Fruit fly (Drosophila melanogaster) whole organism, embryonic: ENCODE measurements around the gene CG7518.
A peak's percentile ranks its signal among the peaks of the same experiment; 100 is the strongest.

ENCODE experiments used
- CG10209 ChIP-seq: fragments of 200-800 bp; sonication (Bioruptor generic); optimal IDR thresholded peaks from 3 replicates; lab custom pipeline; 2017; ENCODE audit warnings: missing biosample characterization, mild to moderate bottlenecking, missing genetic modification characterization, missing genetic modification reagents
- CG10267 ChIP-seq: fragments of 200-800 bp; sonication (Bioruptor generic); optimal IDR thresholded peaks from 2 replicates; lab custom pipeline; 2018; ENCODE audit warnings: missing biosample characterization, mild to moderate bottlenecking, missing genetic modification characterization, moderate library complexity
- CG10654 ChIP-seq: fragments of 200-800 bp; sonication (Bioruptor generic); optimal IDR thresholded peaks from 2 replicates; lab custom pipeline; 2016; ENCODE audit warnings: missing biosample characterization, missing genetic modification characterization
- CG12942 ChIP-seq: fragments of 200-800 bp; sonication (Bioruptor generic); optimal IDR thresholded peaks from 3 replicates; lab custom pipeline; 2016; ENCODE audit warnings: missing biosample characterization, missing genetic modification characterization
- CG13123 ChIP-seq: fragments of 200-800 bp; sonication (Bioruptor generic); optimal IDR thresholded peaks from 2 replicates; lab custom pipeline; 2016; ENCODE audit warnings: missing biosample characterization, missing genetic modification characterization
- CG13287 ChIP-seq: fragments of 200-800 bp; sonication (Bioruptor generic); IDR thresholded peaks from 2 replicates; pipeline ENCODE4 v1.3.6; 2022; ENCODE audit warnings: missing biosample characterization, missing genetic modification characterization; ENCODE audit not compliant: partially characterized antibody
- CG14710 ChIP-seq: fragments of 200-800 bp; sonication (Bioruptor generic); optimal IDR thresholded peaks from 3 replicates; lab custom pipeline; 2019; ENCODE audit warnings: missing biosample characterization, mild to moderate bottlenecking, missing genetic modification characterization, moderate library complexity
- CG15514 ChIP-seq: fragments of 200-800 bp; sonication (Bioruptor generic); optimal IDR thresholded peaks from 3 replicates; lab custom pipeline; 2017; ENCODE audit warnings: missing biosample characterization, missing genetic modification characterization, mild to moderate bottlenecking, moderate library complexity, missing genetic modification reagents
- CG17568 ChIP-seq: fragments of 200-800 bp; sonication (Bioruptor generic); optimal IDR thresholded peaks from 2 replicates; lab custom pipeline; 2018; ENCODE audit warnings: missing biosample characterization, mild to moderate bottlenecking, missing genetic modification characterization, moderate library complexity
- CG30020 ChIP-seq: fragments of 200-800 bp; optimal IDR thresholded peaks from 2 replicates; lab custom pipeline; 2019; ENCODE audit warnings: missing biosample characterization, mild to moderate bottlenecking, missing genetic modification characterization, moderate library complexity
- CG3163 ChIP-seq: fragments of 200-800 bp; sonication (Bioruptor generic); optimal IDR thresholded peaks from 3 replicates; lab custom pipeline; 2016; ENCODE audit warnings: missing biosample characterization, missing genetic modification characterization
- CG32772 ChIP-seq: fragments of 200-800 bp; sonication (Bioruptor generic); IDR thresholded peaks from 2 replicates; pipeline ENCODE4 v1.3.6; 2022; ENCODE audit warnings: missing biosample characterization, missing genetic modification characterization
- CG4360 ChIP-seq: fragments of 200-800 bp; sonication (Bioruptor generic); IDR thresholded peaks from 2 replicates; pipeline ENCODE4 v1.3.6; 2022; ENCODE audit warnings: missing biosample characterization, missing genetic modification characterization
- CG4424 ChIP-seq: fragments of 200-800 bp; sonication (Bioruptor generic); optimal IDR thresholded peaks from 3 replicates; lab custom pipeline; 2016; ENCODE audit warnings: missing biosample characterization, missing genetic modification characterization
- CG6175 ChIP-seq: fragments of 200-800 bp; sonication (Bioruptor generic); IDR thresholded peaks from 3 replicates; pipeline ENCODE4 v1.3.6; 2022; ENCODE audit warnings: missing biosample characterization, missing genetic modification characterization
- CG6689 ChIP-seq: fragments of 200-800 bp; sonication (Bioruptor generic); IDR thresholded peaks from 2 replicates; pipeline ENCODE4 v1.3.6; 2022; ENCODE audit warnings: missing biosample characterization, missing genetic modification characterization
- CG7556 ChIP-seq: fragments of 200-800 bp; sonication (Bioruptor generic); optimal IDR thresholded peaks from 2 replicates; lab custom pipeline; 2017; ENCODE audit warnings: missing biosample characterization, mild to moderate bottlenecking, missing genetic modification characterization
- CG8944 ChIP-seq: fragments of 200-800 bp; sonication (Bioruptor generic); optimal IDR thresholded peaks from 3 replicates; lab custom pipeline; 2016; ENCODE audit warnings: missing biosample characterization, missing genetic modification characterization
- CG9797 ChIP-seq: fragments of 200-800 bp; sonication (Bioruptor generic); optimal IDR thresholded peaks from 3 replicates; lab custom pipeline; 2018; ENCODE audit warnings: missing biosample characterization, mild to moderate bottlenecking, missing genetic modification characterization
- Chrac-16 ChIP-seq: fragments of 200-800 bp; sonication (Bioruptor generic); optimal IDR thresholded peaks from 3 replicates; lab custom pipeline; 2016; ENCODE audit warnings: missing biosample characterization, missing genetic modification characterization
- Dek ChIP-seq: fragments of 200-800 bp; sonication (Bioruptor generic); optimal IDR thresholded peaks from 3 replicates; lab custom pipeline; 2019; ENCODE audit warnings: missing biosample characterization, mild to moderate bottlenecking, missing genetic modification characterization, moderate library complexity
- Dip3 ChIP-seq: fragments of 200-800 bp; sonication (Bioruptor generic); optimal IDR thresholded peaks from 3 replicates; lab custom pipeline; 2016; ENCODE audit warnings: missing biosample characterization, missing genetic modification characterization
- E2f2 ChIP-seq: fragments of 200-800 bp; sonication (Bioruptor generic); IDR thresholded peaks from 2 replicates; pipeline ENCODE4 v1.3.6; 2022; ENCODE audit warnings: missing biosample characterization, missing genetic modification characterization
- Ets97D ChIP-seq: fragments of 200-800 bp; sonication (Bioruptor generic); optimal IDR thresholded peaks from 3 replicates; lab custom pipeline; 2016; ENCODE audit warnings: missing biosample characterization, missing genetic modification characterization
- HmgZ ChIP-seq: fragments of 200-800 bp; sonication (Bioruptor generic); optimal IDR thresholded peaks from 2 replicates; lab custom pipeline; 2018; ENCODE audit warnings: missing biosample characterization, mild to moderate bottlenecking, missing genetic modification characterization
- Hr78 ChIP-seq, 2 experiments: fragments of 200-800 bp in 1 of 2; fragments of >200 bp in 1 of 2; sonication (Bioruptor generic) in 1 of 2; optimal IDR thresholded peaks; 2 replicates each; lab custom pipeline; 2017 to 2019; ENCODE audit warnings: missing biosample characterization in 2 of 2, missing genetic modification characterization in 2 of 2, mild to moderate bottlenecking in 1 of 2, moderate library complexity in 1 of 2
- Lim3 ChIP-seq: fragments of 200-800 bp; sonication (Bioruptor generic); IDR thresholded peaks from 2 replicates; pipeline ENCODE4 v1.3.6; 2022; ENCODE audit warnings: missing biosample characterization, missing genetic modification characterization
- Med ChIP-seq: fragments of 200-800 bp; sonication (Bioruptor generic); peaks from one replicate; lab custom pipeline; 2016; ENCODE audit warnings: missing biosample characterization, missing genetic modification characterization, mild to moderate bottlenecking, inconsistent platforms, moderate library complexity
- Mes4 ChIP-seq: fragments of 200-800 bp; sonication (Bioruptor generic); optimal IDR thresholded peaks from 2 replicates; lab custom pipeline; 2016; ENCODE audit warnings: missing biosample characterization, missing genetic modification characterization
- PHDP ChIP-seq: fragments of 200-800 bp; sonication (Bioruptor generic); optimal IDR thresholded peaks from 3 replicates; lab custom pipeline; 2018; ENCODE audit warnings: missing biosample characterization, mild to moderate bottlenecking, missing genetic modification characterization, moderate library complexity
- Rfx ChIP-seq: fragments of 200-800 bp; sonication (Bioruptor generic); IDR thresholded peaks from 2 replicates; pipeline ENCODE4 v1.3.6; 2022; ENCODE audit warnings: missing biosample characterization, missing genetic modification characterization
- Xrp1 ChIP-seq: fragments of 200-800 bp; sonication (Bioruptor generic); IDR thresholded peaks from 2 replicates; pipeline ENCODE4 v1.3.6; 2022; ENCODE audit warnings: missing biosample characterization, missing genetic modification characterization
- ab ChIP-seq: fragments of 200-800 bp; sonication (Bioruptor generic); optimal IDR thresholded peaks from 2 replicates; lab custom pipeline; 2016; ENCODE audit warnings: missing biosample characterization, missing genetic modification characterization
- bigmax ChIP-seq: fragments of 200-800 bp; sonication (Bioruptor generic); optimal IDR thresholded peaks from 2 replicates; lab custom pipeline; 2018; ENCODE audit warnings: missing biosample characterization, mild to moderate bottlenecking, missing genetic modification characterization
- chm ChIP-seq: fragments of 200-800 bp; sonication (Bioruptor generic); IDR thresholded peaks from 2 replicates; pipeline ENCODE4 v1.3.6; 2022; ENCODE audit warnings: missing biosample characterization, missing genetic modification characterization
- gcm2 ChIP-seq: fragments of 200-800 bp; sonication (Bioruptor generic); optimal IDR thresholded peaks from 2 replicates; lab custom pipeline; 2016; ENCODE audit warnings: missing biosample characterization, missing genetic modification characterization
- hb ChIP-seq: fragments of 200-800 bp; sonication (Bioruptor generic); IDR thresholded peaks from 3 replicates; pipeline ENCODE4 v1.3.6; 2022; ENCODE audit warnings: missing biosample characterization, missing genetic modification characterization; ENCODE audit not compliant: partially characterized antibody
- lilli ChIP-seq: fragments of 200-800 bp; sonication (Bioruptor generic); optimal IDR thresholded peaks from 3 replicates; lab custom pipeline; 2016; ENCODE audit warnings: missing biosample characterization, missing genetic modification characterization
- nerfin-2 ChIP-seq: fragments of 200-800 bp; sonication (Bioruptor generic); IDR thresholded peaks from 2 replicates; pipeline ENCODE4 v1.3.6; 2022; ENCODE audit warnings: missing biosample characterization, missing genetic modification characterization; ENCODE audit not compliant: partially characterized antibody
- pho ChIP-seq: fragments of 200-800 bp; sonication (Bioruptor generic); optimal IDR thresholded peaks from 2 replicates; lab custom pipeline; 2016; ENCODE audit warnings: missing biosample characterization, missing genetic modification characterization
- pros ChIP-seq: fragments of 200-800 bp; sonication (Bioruptor generic); optimal IDR thresholded peaks from 3 replicates; lab custom pipeline; 2019; ENCODE audit warnings: missing biosample characterization, mild to moderate bottlenecking, missing genetic modification characterization, moderate library complexity
- repo ChIP-seq: fragments of 200-800 bp; sonication (Bioruptor generic); optimal IDR thresholded peaks from 2 replicates; lab custom pipeline; 2016; ENCODE audit warnings: missing biosample characterization, missing genetic modification characterization
- sens ChIP-seq: fragments of 200-800 bp; sonication (Bioruptor generic); peaks from one replicate; lab custom pipeline; 2016; ENCODE audit warnings: missing biosample characterization, missing genetic modification characterization
- slp2 ChIP-seq: fragments of 200-800 bp; sonication (Bioruptor generic); optimal IDR thresholded peaks from 2 replicates; lab custom pipeline; 2016; ENCODE audit warnings: missing biosample characterization, missing genetic modification characterization
- tap ChIP-seq: fragments of 200-800 bp; optimal IDR thresholded peaks from 3 replicates; lab custom pipeline; 2019; ENCODE audit warnings: missing biosample characterization, mild to moderate bottlenecking, missing genetic modification characterization, moderate library complexity
- tll ChIP-seq, 2 experiments: fragments of 200-800 bp in 1 of 2; fragments of >200 bp in 1 of 2; sonication (Bioruptor generic) in 1 of 2; optimal IDR thresholded peaks; 2 replicates each; lab custom pipeline; 2017 to 2019; ENCODE audit warnings: missing biosample characterization in 2 of 2, missing genetic modification characterization in 2 of 2, mild to moderate bottlenecking in 1 of 2, moderate library complexity in 1 of 2
- tna ChIP-seq: fragments of 200-800 bp; sonication (Bioruptor generic); IDR thresholded peaks from 2 replicates; pipeline ENCODE4 v1.3.6; 2022; ENCODE audit warnings: missing biosample characterization, missing genetic modification characterization; ENCODE audit not compliant: partially characterized antibody
- twi ChIP-seq: fragments of 200-800 bp; optimal IDR thresholded peaks from 2 replicates; lab custom pipeline; 2019; ENCODE audit warnings: missing biosample characterization, mild to moderate bottlenecking, missing genetic modification characterization, moderate library complexity
- usp ChIP-seq: fragments of >200 bp; optimal IDR thresholded peaks from 2 replicates; lab custom pipeline; 2017; ENCODE audit warnings: missing biosample characterization, missing genetic modification characterization
- vvl ChIP-seq: fragments of 200-800 bp; sonication (Bioruptor generic); IDR thresholded peaks from 2 replicates; pipeline ENCODE4 v1.3.6; 2022; ENCODE audit warnings: missing biosample characterization, missing genetic modification characterization

Gene CG7518

dm6 chr3R:12980628-12981219 is 17.2 kb upstream of the CG7518 start, which contains the start of gene Paip2 (continued):
- TF ChIP-seq CG4424 (GFP tag; lab: Kevin White, UChicago) (peak; percentile 4), Rfx (GFP tag; lab: Robert Waterston, UW) (0 out of 2 replicates have a peak, but pooled peaks have one; percentile 23), hb (GFP tag; lab: Robert Waterston, UW) (peak; percentile 98), chm (GFP tag; lab: Robert Waterston, UW) (peak; percentile 46; the same call in 1 of the 2 replicates), nerfin-2 (GFP tag; lab: Robert Waterston, UW) (peak; percentile 98), repo (GFP tag; lab: Kevin White, UChicago) (no peak), CG30020 (tag; lab: Kevin White, UChicago) (peak; percentile 32), Mes4 (no peak), twi (peak; percentile 12), HmgZ (tag; lab: Kevin White, UChicago) (peak; percentile 43), CG9797 (GFP tag; lab: Kevin White, UChicago) (peak; percentile 43), usp (GFP tag; lab: Kevin White, UChicago) (no peak), pho (GFP tag; lab: Kevin White, UChicago) (peak; percentile 8), E2f2 (GFP tag; lab: Robert Waterston, UW) (peak; percentile 95), CG17568 (GFP tag; lab: Kevin White, UChicago) (no peak), tap (tag; lab: Kevin White, UChicago) (no peak), PHDP (no peak), Lim3 (no peak), CG12942 (GFP tag; lab: Kevin White, UChicago) (no peak), bigmax (GFP tag; lab: Kevin White, UChicago) (no peak), pros (GFP tag; lab: Kevin White, UChicago) (no peak), CG13123 (GFP tag; lab: Kevin White, UChicago) (no peak), CG13287 (GFP tag; lab: Robert Waterston, UW) (peak; percentile 98), CG10267 (tag; lab: Kevin White, UChicago) (peak; percentile 71), gcm2 (GFP tag; lab: Kevin White, UChicago) (no peak), CG32772 (GFP tag; lab: Robert Waterston, UW) (peak; percentile 58), ab (no peak), sens (peak; percentile 70), Chrac-16 (GFP tag; lab: Kevin White, UChicago) (no peak), CG6175 (no peak), CG4360 (GFP tag; lab: Robert Waterston, UW) (no peak; the same call in 1 of the 2 replicates), Xrp1 (no peak), Med (GFP tag; lab: Kevin White, UChicago) (peak; percentile 90), Dip3 (GFP tag; lab: Kevin White, UChicago) (peak; percentile 9), Ets97D (GFP tag; lab: Kevin White, UChicago) (peak; percentile 79), Hr78 (GFP tag; optimal IDR thresholded peaks at IDR 0.05; lab: Kevin White, UChicago) (no peak), lilli (GFP tag; lab: Kevin White, UChicago) (no peak), Dek (tag; lab: Kevin White, UChicago) (peak; percentile 19), vvl (GFP tag; lab: Robert Waterston, UW) (0 out of 2 replicates have a peak, but pooled peaks have one; percentile 6), CG6689 (GFP tag; lab: Robert Waterston, UW) (no peak), CG7556 (no peak), CG10654 (GFP tag; lab: Kevin White, UChicago) (no peak), CG14710 (tag; lab: Kevin White, UChicago) (peak; percentile 80), CG15514 (peak; percentile 67), CG10209 (GFP tag; lab: Kevin White, UChicago) (no peak), slp2 (no peak), tll (GFP tag; optimal IDR thresholded peaks at IDR 0.05; lab: Kevin White, UChicago) (peak; percentile 2 to 56), CG8944 (GFP tag; lab: Kevin White, UChicago) (peak; percentile 1), tna (GFP tag; lab: Robert Waterston, UW) (peak; percentile 97), CG3163 (GFP tag; lab: Kevin White, UChicago) (peak; percentile 11)
